Fruit fly (Drosophila melanogaster) whole organism, embryonic: ENCODE results near the gene Arpc1.

Experiments used
- CG1792 ChIP-seq: fragments of 200-800 bp; sonication (Bioruptor generic); optimal IDR thresholded peaks from 2 replicates; lab custom pipeline; 2016; ENCODE audit warnings: missing biosample characterization, missing genetic modification characterization
- Hr39 ChIP-seq: fragments of >200 bp; optimal IDR thresholded peaks from 2 replicates; lab custom pipeline; 2017
- lilli ChIP-seq: fragments of 200-800 bp; sonication (Bioruptor generic); optimal IDR thresholded peaks from 3 replicates; lab custom pipeline; 2016; ENCODE audit warnings: missing biosample characterization, missing genetic modification characterization

DNA sequence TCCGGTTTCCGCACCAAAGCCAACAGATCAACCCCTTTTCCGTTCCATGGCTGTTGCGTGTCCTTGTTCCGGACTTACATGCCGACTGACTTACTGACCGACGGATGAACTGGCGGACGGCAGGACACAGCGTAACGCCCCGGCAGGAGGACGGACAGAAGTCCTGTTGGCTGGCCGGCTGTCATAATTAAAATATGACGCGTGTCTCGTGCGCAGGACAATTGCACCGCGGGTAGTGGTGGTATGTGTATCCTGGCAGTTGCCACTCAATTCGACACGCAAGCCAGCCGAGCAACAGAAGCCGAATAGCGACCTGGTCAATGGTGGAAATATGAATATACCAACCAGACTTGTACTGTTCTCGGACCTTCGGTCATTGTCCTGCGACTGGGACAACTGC lies 39.9 kb upstream of the Arpc1 start:
- no peak for TF ChIP-seq lilli (GFP tag; lab: Kevin White, UChicago)
- no peak for TF ChIP-seq CG1792 (GFP tag; lab: Kevin White, UChicago)
- TF ChIP-seq Hr39, result no peak
